Worm (Caenorhabditis elegans) whole organism, early embryonic: ENCODE measurements around the gene srsx-10.

Experiments used
- aly-1 ChIP-seq: sonication (generic microtip); optimal IDR thresholded peaks from 2 replicates; lab custom pipeline; 2016; ENCODE audit warnings: missing genetic modification characterization, missing compliant biosample characterization
- ama-1 ChIP-seq: fragments of 150-350 bp; optimal IDR thresholded peaks from 2 replicates; lab custom pipeline; 2014
- ceh-13 ChIP-seq: fragments of 200-800 bp; sonication (Bioruptor generic); optimal IDR thresholded peaks from 2 replicates; lab custom pipeline; 2018; ENCODE audit warnings: mild to moderate bottlenecking, missing genetic modification characterization, missing compliant biosample characterization

DNA sequence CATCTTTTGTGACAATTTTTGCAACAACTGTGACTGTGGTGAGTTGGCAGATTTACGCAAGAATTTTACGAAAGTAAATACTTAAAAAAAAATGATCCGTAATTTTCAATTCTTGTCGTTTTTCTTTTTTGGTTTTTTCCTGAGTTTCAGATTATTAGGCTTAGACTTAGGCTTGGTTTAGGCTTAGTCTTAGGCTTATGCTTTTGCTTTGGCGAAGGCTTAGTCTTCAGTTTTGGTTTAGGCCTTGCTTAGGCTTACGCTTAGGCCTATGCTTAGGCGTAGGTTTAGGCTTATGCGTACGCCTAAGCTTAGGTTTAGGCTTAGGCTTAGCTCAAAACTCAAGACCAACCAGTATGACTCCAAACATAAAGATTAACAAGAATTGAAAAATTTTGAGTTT, 17.0 kb downstream of the srsx-10 start:
- TF ChIP-seq ama-1 (lab: Kevin White, UChicago) = no peak
- TF ChIP-seq ceh-13 (GFP tag; lab: Kevin White, UChicago) = no peak
- no peak for TF ChIP-seq aly-1 (tag; lab: Kevin White, UChicago)
